Worm (Caenorhabditis elegans) whole organism, midembryonic: ENCODE data around the gene ccch-2.

Experiments used
- T22C8.4 ChIP-seq: fragments of 200-800 bp; sonication (Bioruptor generic); IDR thresholded peaks from 2 replicates; pipeline ENCODE4 v1.3.6; 2022; ENCODE audit warnings: missing genetic modification characterization, missing compliant biosample characterization
- cog-1 ChIP-seq: sonication (generic microtip); optimal IDR thresholded peaks from 2 replicates; lab custom pipeline; 2016; ENCODE audit warnings: missing genetic modification characterization, missing compliant biosample characterization
- flt-1 ChIP-seq: fragments of 200-800 bp; sonication (Bioruptor generic); IDR thresholded peaks from 2 replicates; pipeline ENCODE4 v1.3.6; 2022; ENCODE audit warnings: missing genetic modification characterization, missing compliant biosample characterization
- klf-2 ChIP-seq: fragments of 200-800 bp; sonication (Bioruptor generic); conservative IDR thresholded peaks from 2 replicates; pipeline ENCODE4 v1.3.6; 2022; ENCODE audit warnings: missing genetic modification reagents, missing genetic modification characterization, missing compliant biosample characterization
- med-1 ChIP-seq: sonication (generic microtip); optimal IDR thresholded peaks from 2 replicates; lab custom pipeline; 2017; ENCODE audit warnings: missing genetic modification characterization, mild to moderate bottlenecking, missing compliant biosample characterization, antibody characterized with exemption, missing genetic modification reagents; ENCODE audit not compliant: insufficient read depth
- ref-1 ChIP-seq: fragments of 200-800 bp; sonication (Bioruptor generic); conservative IDR thresholded peaks from 2 replicates; pipeline ENCODE4 v1.3.6; 2022; ENCODE audit warnings: missing genetic modification reagents, missing genetic modification characterization, missing compliant biosample characterization
- tab-1 ChIP-seq: fragments of 200-800 bp; sonication (Bioruptor generic); IDR thresholded peaks from 2 replicates; pipeline ENCODE4 v1.3.6; 2022; ENCODE audit warnings: missing genetic modification characterization, missing compliant biosample characterization
- ztf-23 ChIP-seq: fragments of 200-800 bp; sonication (Bioruptor generic); IDR thresholded peaks from 2 replicates; pipeline ENCODE4 v1.3.6; 2022; ENCODE audit warnings: missing genetic modification reagents, missing genetic modification characterization, missing compliant biosample characterization
- ztf-29 ChIP-seq: fragments of 200-800 bp; sonication (Bioruptor generic); IDR thresholded peaks from 2 replicates; pipeline ENCODE4 v1.3.6; 2022; ENCODE audit warnings: missing genetic modification reagents, missing genetic modification characterization, missing compliant biosample characterization

ccch-2 gene

DNA sequence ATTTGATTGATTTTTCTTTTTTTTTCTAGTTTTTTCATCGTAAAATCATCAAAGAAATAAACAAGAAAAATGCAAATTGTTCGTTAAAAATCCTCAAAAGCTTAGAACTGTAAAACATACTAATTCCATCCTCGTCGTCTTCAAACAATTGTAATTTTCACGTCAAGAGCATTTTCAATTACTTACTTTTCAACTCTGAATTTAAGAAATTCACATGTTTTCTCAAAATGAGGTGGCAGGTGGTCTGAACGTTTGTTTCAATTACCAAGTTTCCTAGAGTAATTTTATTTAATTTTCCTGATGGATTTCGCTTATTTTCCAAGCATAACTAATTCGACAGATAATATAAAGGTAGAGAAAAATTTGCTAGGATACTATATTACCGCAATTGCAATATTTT is 45.4 kb downstream of the ccch-2 start, which contains the start of gene srz-104:
srz-104 (plus strand) TSS at position 301 of the 400 bp plus-strand sequence.
- TF ChIP-seq ztf-29 (GFP tag; lab: Robert Waterston, UW) (no peak), ref-1 (GFP tag; lab: Robert Waterston, UW) (no peak), klf-2 (GFP tag; lab: Robert Waterston, UW) (no peak), cog-1 (tag; lab: Kevin White, UChicago) (no peak), ztf-23 (no peak), flt-1 (GFP tag; lab: Robert Waterston, UW) (no peak), T22C8.4 (GFP tag; lab: Robert Waterston, UW) (no peak), med-1 (GFP tag; lab: Kevin White, UChicago) (no peak), tab-1 (GFP tag; lab: Robert Waterston, UW) (no peak)

DNA sequence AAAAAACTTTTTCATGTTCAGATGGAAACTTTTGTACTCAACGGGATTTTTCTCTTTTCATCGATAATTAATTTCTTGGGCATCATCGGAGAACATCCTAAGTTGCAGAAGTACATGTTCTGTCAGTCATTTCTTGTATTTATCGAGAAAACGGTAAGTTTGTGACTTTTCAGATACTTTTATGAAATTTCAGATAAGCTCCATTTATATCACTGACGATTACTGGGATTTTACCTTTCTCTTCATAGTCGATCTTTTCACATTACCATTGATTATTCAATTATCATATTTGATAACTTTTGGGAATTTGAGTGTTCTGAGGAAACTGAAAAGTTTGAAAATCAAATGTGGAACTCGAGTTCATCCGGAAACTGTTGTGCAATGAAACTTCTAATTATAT is 46.6 kb downstream of the ccch-2 start, which contains the start of gene srz-105:
srz-105 (plus strand) TSS at position 301 of the 400 bp plus-strand sequence.
- TF ChIP-seq klf-2 (GFP tag; lab: Robert Waterston, UW) = no peak
- TF ChIP-seq tab-1 (GFP tag; lab: Robert Waterston, UW) = no peak
- TF ChIP-seq cog-1 (tag; lab: Kevin White, UChicago) = no peak
- no peak for TF ChIP-seq T22C8.4 (GFP tag; lab: Robert Waterston, UW)
- no peak for TF ChIP-seq flt-1 (GFP tag; lab: Robert Waterston, UW)
- no peak for TF ChIP-seq ztf-29 (GFP tag; lab: Robert Waterston, UW)
- no peak for TF ChIP-seq ztf-23
- no peak for TF ChIP-seq ref-1 (GFP tag; lab: Robert Waterston, UW)
- TF ChIP-seq med-1 (GFP tag; lab: Kevin White, UChicago) = no peak

DNA sequence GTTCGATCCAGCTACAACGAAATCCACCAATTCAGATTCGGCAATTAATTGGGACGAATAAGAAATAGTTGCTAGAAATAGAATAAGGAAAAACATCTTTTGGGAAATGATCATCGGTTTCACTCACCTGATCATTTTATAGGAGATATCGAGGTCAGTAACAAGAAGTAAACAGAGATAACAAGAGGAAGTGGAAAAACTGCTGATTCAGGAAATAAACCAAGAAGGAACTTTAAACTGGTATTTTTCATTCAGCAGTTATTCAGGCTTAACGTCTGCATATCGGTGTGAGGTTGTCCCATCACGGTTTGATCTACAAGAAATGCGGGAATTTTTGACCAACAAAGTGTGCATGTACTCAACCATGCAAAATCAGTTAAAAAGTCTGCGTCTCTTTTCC is 50.5 kb downstream of the ccch-2 start, which contains the start of gene K03D3.2:
K03D3.2 (minus strand) TSS at position 101 of the 400 bp plus-strand sequence.
- TF ChIP-seq ref-1 (GFP tag; lab: Robert Waterston, UW) = no peak
- TF ChIP-seq med-1 (GFP tag; lab: Kevin White, UChicago) = no peak
- TF ChIP-seq cog-1 (tag; lab: Kevin White, UChicago) = no peak
- no peak for TF ChIP-seq ztf-23
- no peak for TF ChIP-seq flt-1 (GFP tag; lab: Robert Waterston, UW)
- no peak for TF ChIP-seq ztf-29 (GFP tag; lab: Robert Waterston, UW)
- TF ChIP-seq klf-2 (GFP tag; lab: Robert Waterston, UW) = no peak
- no peak for TF ChIP-seq T22C8.4 (GFP tag; lab: Robert Waterston, UW)
- no peak for TF ChIP-seq tab-1 (GFP tag; lab: Robert Waterston, UW)
